Fruit fly (Drosophila melanogaster) whole organism, embryonic: ENCODE data around the gene Takl1.

ENCODE experiments used
- CG10147 ChIP-seq: fragments of 200-800 bp; sonication (Bioruptor generic); optimal IDR thresholded peaks from 2 replicates; lab custom pipeline; 2019; ENCODE audit warnings: missing biosample characterization, mild to moderate bottlenecking, missing genetic modification characterization, moderate library complexity
- CG11504 ChIP-seq: fragments of 200-800 bp; sonication (Bioruptor generic); optimal IDR thresholded peaks from 3 replicates; lab custom pipeline; 2019; ENCODE audit warnings: missing biosample characterization, mild to moderate bottlenecking, missing genetic modification characterization, moderate library complexity
- CG12299 ChIP-seq: fragments of 200-800 bp; sonication (Bioruptor generic); optimal IDR thresholded peaks from 2 replicates; lab custom pipeline; 2018; ENCODE audit warnings: missing biosample characterization, mild to moderate bottlenecking, missing genetic modification characterization
- CG1233 ChIP-seq: fragments of 200-800 bp; sonication (Bioruptor generic); optimal IDR thresholded peaks from 4 replicates; lab custom pipeline; 2018; ENCODE audit warnings: missing biosample characterization, mild to moderate bottlenecking, missing genetic modification characterization
- CG13123 ChIP-seq: fragments of 200-800 bp; sonication (Bioruptor generic); optimal IDR thresholded peaks from 2 replicates; lab custom pipeline; 2016; ENCODE audit warnings: missing biosample characterization, missing genetic modification characterization
- CG13296 ChIP-seq: fragments of 200-800 bp; sonication (Bioruptor generic); optimal IDR thresholded peaks from 3 replicates; lab custom pipeline; 2018; ENCODE audit warnings: missing biosample characterization, mild to moderate bottlenecking, missing genetic modification characterization
- CG14050 ChIP-seq: fragments of 200-800 bp; sonication (Bioruptor generic); IDR thresholded peaks from 3 replicates; pipeline ENCODE4 v1.3.6; 2022; ENCODE audit warnings: missing biosample characterization, missing genetic modification characterization
- CG14441 ChIP-seq: fragments of 200-800 bp; sonication (Bioruptor generic); IDR thresholded peaks from 2 replicates; pipeline ENCODE4 v1.3.6; 2022; ENCODE audit warnings: missing biosample characterization, missing genetic modification characterization
- CG15269 ChIP-seq: fragments of 200-800 bp; sonication (Bioruptor generic); optimal IDR thresholded peaks from 2 replicates; lab custom pipeline; 2018; ENCODE audit warnings: missing biosample characterization, mild to moderate bottlenecking, missing genetic modification characterization, moderate library complexity
- CG2116 ChIP-seq: fragments of 200-800 bp; sonication (Bioruptor generic); optimal IDR thresholded peaks from 3 replicates; lab custom pipeline; 2018; ENCODE audit warnings: missing biosample characterization, mild to moderate bottlenecking, missing genetic modification characterization
- CG31365 ChIP-seq: fragments of 200-800 bp; sonication (Bioruptor generic); optimal IDR thresholded peaks from 2 replicates; lab custom pipeline; 2018; ENCODE audit warnings: missing biosample characterization, mild to moderate bottlenecking, missing genetic modification characterization
- CG4820 ChIP-seq: fragments of 200-800 bp; sonication (Bioruptor generic); optimal IDR thresholded peaks from 3 replicates; lab custom pipeline; 2016; ENCODE audit warnings: missing biosample characterization, missing genetic modification characterization
- CG5180 ChIP-seq: fragments of 200-800 bp; sonication (Bioruptor generic); optimal IDR thresholded peaks from 3 replicates; lab custom pipeline; 2017; ENCODE audit warnings: missing biosample characterization, missing genetic modification characterization, mild to moderate bottlenecking, moderate library complexity, missing genetic modification reagents
- CG6254 ChIP-seq: fragments of 200-800 bp; sonication (Bioruptor generic); optimal IDR thresholded peaks from 3 replicates; lab custom pipeline; 2017; ENCODE audit warnings: mild to moderate bottlenecking, missing biosample characterization, missing genetic modification reagents, missing genetic modification characterization
- CG6272 ChIP-seq: fragments of 200-800 bp; sonication (Bioruptor generic); IDR thresholded peaks from 2 replicates; pipeline ENCODE4 v1.3.6; 2022; ENCODE audit warnings: missing biosample characterization, missing genetic modification characterization
- CG7271 ChIP-seq: fragments of 200-800 bp; sonication (Bioruptor generic); optimal IDR thresholded peaks from 2 replicates; lab custom pipeline; 2018; ENCODE audit warnings: missing biosample characterization, mild to moderate bottlenecking, missing genetic modification characterization, moderate library complexity
- CG7556 ChIP-seq: fragments of 200-800 bp; sonication (Bioruptor generic); optimal IDR thresholded peaks from 2 replicates; lab custom pipeline; 2017; ENCODE audit warnings: missing biosample characterization, mild to moderate bottlenecking, missing genetic modification characterization
- CG7928 ChIP-seq: fragments of 200-800 bp; sonication (Bioruptor generic); optimal IDR thresholded peaks from 2 replicates; lab custom pipeline; 2017; ENCODE audit warnings: missing biosample characterization, mild to moderate bottlenecking, missing genetic modification characterization
- CG9797 ChIP-seq: fragments of 200-800 bp; sonication (Bioruptor generic); optimal IDR thresholded peaks from 3 replicates; lab custom pipeline; 2018; ENCODE audit warnings: missing biosample characterization, mild to moderate bottlenecking, missing genetic modification characterization
- CrebB ChIP-seq: fragments of 200-800 bp; sonication (Bioruptor generic); optimal IDR thresholded peaks from 3 replicates; lab custom pipeline; 2018; ENCODE audit warnings: missing biosample characterization, mild to moderate bottlenecking, missing genetic modification characterization
- Gug ChIP-seq: fragments of 200-800 bp; sonication (Bioruptor generic); IDR thresholded peaks from 4 replicates; pipeline ENCODE4 v1.3.6; 2022; ENCODE audit warnings: missing biosample characterization, missing genetic modification characterization
- Hsf ChIP-seq: fragments of 200-800 bp; sonication (Bioruptor generic); optimal IDR thresholded peaks from 3 replicates; lab custom pipeline; 2016; ENCODE audit warnings: missing biosample characterization, missing genetic modification characterization
- Mad ChIP-seq: fragments of 200-800 bp; sonication (Bioruptor generic); optimal IDR thresholded peaks from 2 replicates; lab custom pipeline; 2016; ENCODE audit warnings: missing biosample characterization, missing genetic modification characterization
- Sry-β ChIP-seq: fragments of 200-800 bp; sonication (Bioruptor generic); optimal IDR thresholded peaks from 2 replicates; lab custom pipeline; 2018; ENCODE audit warnings: missing biosample characterization, mild to moderate bottlenecking, missing genetic modification characterization, moderate library complexity
- Xbp1 ChIP-seq: fragments of 200-800 bp; sonication (Bioruptor generic); optimal IDR thresholded peaks from 3 replicates; lab custom pipeline; 2016; ENCODE audit warnings: missing biosample characterization, mild to moderate bottlenecking, missing genetic modification characterization
- abd-A ChIP-seq: fragments of 200-800 bp; sonication (Bioruptor generic); optimal IDR thresholded peaks from 3 replicates; lab custom pipeline; 2019; ENCODE audit warnings: missing biosample characterization, mild to moderate bottlenecking, missing genetic modification characterization, moderate library complexity
- al ChIP-seq: fragments of 200-800 bp; sonication (Bioruptor generic); IDR thresholded peaks from 2 replicates; pipeline ENCODE4 v1.3.6; 2022; ENCODE audit warnings: missing biosample characterization, missing genetic modification characterization
- ase ChIP-seq: fragments of 200-800 bp; sonication (Bioruptor generic); IDR thresholded peaks from 3 replicates; pipeline ENCODE4 v1.3.6; 2022; ENCODE audit warnings: missing biosample characterization, missing genetic modification characterization
- bsh ChIP-seq, 2 experiments: fragments of 200-800 bp; sonication (Bioruptor generic); optimal IDR thresholded peaks; 2 replicates each; lab custom pipeline; 2017 to 2018; ENCODE audit warnings: mild to moderate bottlenecking in 2 of 2, missing biosample characterization in 2 of 2, missing genetic modification characterization in 2 of 2, moderate library complexity in 1 of 2
- ci ChIP-seq: fragments of 200-800 bp; sonication (Bioruptor generic); IDR thresholded peaks from 3 replicates; pipeline ENCODE4 v1.3.6; 2022; ENCODE audit warnings: missing biosample characterization, missing genetic modification characterization
- gcm ChIP-seq: fragments of 200-800 bp; sonication (Bioruptor generic); optimal IDR thresholded peaks from 2 replicates; lab custom pipeline; 2019; ENCODE audit warnings: missing biosample characterization, mild to moderate bottlenecking, missing genetic modification characterization, moderate library complexity
- gcm2 ChIP-seq: fragments of 200-800 bp; sonication (Bioruptor generic); optimal IDR thresholded peaks from 2 replicates; lab custom pipeline; 2016; ENCODE audit warnings: missing biosample characterization, missing genetic modification characterization
- gt ChIP-seq: fragments of 200-800 bp; sonication (Bioruptor generic); IDR thresholded peaks from 2 replicates; pipeline ENCODE4 v1.3.6; 2022; ENCODE audit warnings: missing biosample characterization, missing genetic modification characterization
- hbn ChIP-seq: fragments of 200-800 bp; sonication (Bioruptor generic); IDR thresholded peaks from 2 replicates; pipeline ENCODE4 v1.3.6; 2022; ENCODE audit warnings: missing biosample characterization, missing genetic modification characterization; ENCODE audit not compliant: partially characterized antibody
- jing ChIP-seq: fragments of 200-800 bp; sonication (Bioruptor generic); optimal IDR thresholded peaks from 2 replicates; lab custom pipeline; 2018; ENCODE audit warnings: missing biosample characterization, mild to moderate bottlenecking, missing genetic modification characterization
- kay ChIP-seq: fragments of 200-800 bp; sonication (Bioruptor generic); optimal IDR thresholded peaks from 2 replicates; lab custom pipeline; 2016; ENCODE audit warnings: missing biosample characterization, missing genetic modification characterization
- lbe ChIP-seq: fragments of 200-800 bp; sonication (Bioruptor generic); optimal IDR thresholded peaks from 2 replicates; lab custom pipeline; 2016; ENCODE audit warnings: missing biosample characterization, mild to moderate bottlenecking, missing genetic modification characterization
- onecut ChIP-seq: fragments of 200-800 bp; sonication (Bioruptor generic); IDR thresholded peaks from 2 replicates; pipeline ENCODE4 v1.3.6; 2022; ENCODE audit warnings: missing biosample characterization, missing genetic modification characterization
- otp ChIP-seq: fragments of 200-800 bp; sonication (Bioruptor generic); IDR thresholded peaks from 3 replicates; pipeline ENCODE4, ENCODE4 v1.3.6; 2022; ENCODE audit warnings: missing biosample characterization, missing genetic modification characterization
- pum ChIP-seq: fragments of 200-800 bp; sonication (Bioruptor generic); optimal IDR thresholded peaks from 2 replicates; lab custom pipeline; 2016; ENCODE audit warnings: missing biosample characterization, missing genetic modification characterization
- ranshi ChIP-seq: fragments of 200-800 bp; sonication (Bioruptor generic); IDR thresholded peaks from 2 replicates; pipeline ENCODE4 v1.3.6; 2022; ENCODE audit warnings: missing biosample characterization, missing genetic modification characterization
- salm ChIP-seq: fragments of 200-800 bp; sonication (Bioruptor generic); optimal IDR thresholded peaks from 2 replicates; lab custom pipeline; 2018; ENCODE audit warnings: missing biosample characterization, mild to moderate bottlenecking, missing genetic modification characterization
- sc ChIP-seq, 3 experiments: fragments of >200 bp in 2 of 3; fragments of 200-800 bp in 1 of 3; sonication (Bioruptor generic) in 1 of 3; optimal IDR thresholded peaks; 2 replicates in 2 of 3; 3 replicates in 1 of 3; lab custom pipeline; 2017; ENCODE audit warnings: mild to moderate bottlenecking in 1 of 3, missing biosample characterization in 1 of 3, missing genetic modification characterization in 1 of 3, missing genetic modification reagents in 1 of 3
- sd ChIP-seq: fragments of 200-800 bp; sonication (Bioruptor generic); optimal IDR thresholded peaks from 3 replicates; lab custom pipeline; 2018; ENCODE audit warnings: missing biosample characterization, mild to moderate bottlenecking, missing genetic modification characterization, moderate library complexity
- seq ChIP-seq: fragments of 200-800 bp; sonication (Bioruptor generic); IDR thresholded peaks from 2 replicates; pipeline ENCODE4 v1.3.6; 2022; ENCODE audit warnings: missing biosample characterization, missing genetic modification characterization
- slbo ChIP-seq: fragments of 200-800 bp; sonication (Bioruptor generic); IDR thresholded peaks from 2 replicates; pipeline ENCODE4 v1.3.6; 2022; ENCODE audit warnings: missing biosample characterization, missing genetic modification characterization
- sob ChIP-seq: fragments of 200-800 bp; sonication (Bioruptor generic); IDR thresholded peaks from 2 replicates; pipeline ENCODE4 v1.3.6; 2022; ENCODE audit warnings: missing biosample characterization, missing genetic modification characterization
- tgo ChIP-seq: fragments of 200-800 bp; sonication (Bioruptor generic); IDR thresholded peaks from 3 replicates; pipeline ENCODE4 v1.3.6; 2022; ENCODE audit warnings: missing biosample characterization, missing genetic modification characterization
- tio ChIP-seq: fragments of 200-800 bp; sonication (Bioruptor generic); optimal IDR thresholded peaks from 2 replicates; lab custom pipeline; 2017; ENCODE audit warnings: missing biosample characterization, missing genetic modification characterization, inconsistent platforms
- toy ChIP-seq: fragments of 200-800 bp; sonication (Bioruptor generic); IDR thresholded peaks from 2 replicates; pipeline ENCODE4 v1.3.6; 2022; ENCODE audit warnings: missing biosample characterization, missing genetic modification characterization
- yki ChIP-seq: fragments of >200 bp; optimal IDR thresholded peaks from 3 replicates; lab custom pipeline; 2018
- zen ChIP-seq: fragments of 200-800 bp; sonication (Bioruptor generic); optimal IDR thresholded peaks from 3 replicates; lab custom pipeline; 2018; ENCODE audit warnings: missing biosample characterization, mild to moderate bottlenecking, missing genetic modification characterization, moderate library complexity

Gene Takl1

DNA sequence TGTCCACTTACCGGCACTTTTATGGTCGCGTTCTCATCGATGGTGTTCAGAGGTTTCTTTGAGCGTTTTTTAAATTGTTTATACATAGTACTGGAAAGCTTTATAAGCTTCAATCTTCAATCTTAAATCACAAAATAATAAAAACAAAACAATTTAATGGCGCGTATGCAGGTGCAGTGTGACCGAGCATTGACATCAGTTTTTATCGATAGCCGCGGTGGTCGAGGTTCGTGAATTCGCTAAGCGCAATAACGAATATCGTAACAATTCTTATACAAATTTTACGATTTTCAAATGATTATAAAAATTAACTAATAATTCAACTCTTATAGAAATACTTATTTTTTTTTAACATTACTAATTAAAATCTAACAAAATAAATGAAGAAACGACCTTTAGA is 43.6 kb upstream of the Takl1 start, which contains the start of gene Fancd2 (continued):
- TF ChIP-seq sd (tag; lab: Kevin White, UChicago) (no peak), Sry-β (GFP tag; lab: Kevin White, UChicago) (no peak), hbn (GFP tag; lab: Robert Waterston, UW) (peak; percentile 48; the same call in 1 of the 2 replicates), salm (no peak), CG14050 (GFP tag; lab: Robert Waterston, UW) (no peak), gt (no peak), toy (GFP tag; lab: Robert Waterston, UW) (no peak), Gug (GFP tag; lab: Robert Waterston, UW) (no peak), abd-A (tag; lab: Kevin White, UChicago) (no peak), onecut (GFP tag; lab: Robert Waterston, UW) (no peak), CG2116 (GFP tag; lab: Kevin White, UChicago) (no peak), lbe (GFP tag; lab: Kevin White, UChicago) (no peak), Hsf (GFP tag; lab: Kevin White, UChicago) (no peak), al (GFP tag; lab: Robert Waterston, UW) (no peak), CG1233 (GFP tag; lab: Kevin White, UChicago) (no peak), seq (GFP tag; lab: Robert Waterston, UW) (no peak), CG7928 (GFP tag; lab: Kevin White, UChicago) (no peak), pum (GFP tag; lab: Kevin White, UChicago) (no peak), kay (GFP tag; lab: Kevin White, UChicago) (no peak), CrebB (tag; lab: Kevin White, UChicago) (no peak), yki (lab: Kevin White, UChicago) (no peak), CG11504 (tag; lab: Kevin White, UChicago) (no peak), sob (no peak), ranshi (GFP tag; lab: Robert Waterston, UW) (no peak), CG13296 (GFP tag; lab: Kevin White, UChicago) (no peak), CG6272 (GFP tag; lab: Robert Waterston, UW) (no peak), CG6254 (no peak), tgo (GFP tag; lab: Robert Waterston, UW) (no peak), ase (GFP tag; lab: Robert Waterston, UW) (no peak), tio (GFP tag; lab: Kevin White, UChicago) (no peak), otp (GFP tag; lab: Robert Waterston, UW) (no peak), bsh (GFP tag; optimal IDR thresholded peaks at IDR 0.05; lab: Kevin White, UChicago) (no peak), CG13123 (no peak), CG12299 (tag; lab: Kevin White, UChicago) (no peak), CG4820 (GFP tag; lab: Kevin White, UChicago) (no peak), Mad (no peak), CG7556 (GFP tag; lab: Kevin White, UChicago) (no peak), jing (no peak), Xbp1 (GFP tag; lab: Kevin White, UChicago) (no peak), CG10147 (GFP tag; lab: Kevin White, UChicago) (no peak), CG15269 (tag; lab: Kevin White, UChicago) (no peak), CG5180 (no peak), CG31365 (no peak), slbo (GFP tag; lab: Robert Waterston, UW) (no peak), gcm2 (no peak), CG9797 (GFP tag; lab: Kevin White, UChicago) (peak; percentile 74), gcm (no peak), CG14441 (GFP tag; lab: Robert Waterston, UW) (no peak), ci (GFP tag; lab: Robert Waterston, UW) (no peak), CG7271 (tag; lab: Kevin White, UChicago) (no peak), sc (optimal IDR thresholded peaks at IDR 0.05; lab: Kevin White, UChicago) (no peak), sc (GFP tag; optimal IDR thresholded peaks at IDR 0.05; lab: Kevin White, UChicago) (no peak), zen (tag; lab: Kevin White, UChicago) (no peak)
